Fruit fly (Drosophila melanogaster) whole organism, embryonic: ENCODE data around the gene CG42404.

Source experiments
- ATbp ChIP-seq: fragments of 200-800 bp; sonication (Bioruptor generic); optimal IDR thresholded peaks from 2 replicates; lab custom pipeline; 2017; ENCODE audit warnings: missing biosample characterization, mild to moderate bottlenecking, missing genetic modification characterization, missing genetic modification reagents
- Atf-2 ChIP-seq: fragments of 200-800 bp; sonication (Bioruptor generic); optimal IDR thresholded peaks from 2 replicates; lab custom pipeline; 2016; ENCODE audit warnings: missing biosample characterization, missing genetic modification characterization
- BEAF-32 ChIP-seq: fragments of 200-800 bp; sonication (Bioruptor generic); optimal IDR thresholded peaks from 3 replicates; lab custom pipeline; 2017; ENCODE audit warnings: missing biosample characterization, missing genetic modification characterization, mild to moderate bottlenecking, moderate library complexity, missing genetic modification reagents
- Blimp-1 ChIP-seq: fragments of 200-800 bp; sonication (Bioruptor generic); optimal IDR thresholded peaks from 3 replicates; lab custom pipeline; 2018; ENCODE audit warnings: missing biosample characterization, missing genetic modification characterization, mild to moderate bottlenecking, moderate library complexity, missing genetic modification reagents
- CG10321 ChIP-seq: fragments of 200-800 bp; sonication (Bioruptor generic); IDR thresholded peaks from 2 replicates; pipeline ENCODE4 v1.3.6; 2022; ENCODE audit warnings: missing biosample characterization, missing genetic modification characterization
- CG10462 ChIP-seq: fragments of 200-800 bp; sonication (Bioruptor generic); optimal IDR thresholded peaks from 2 replicates; lab custom pipeline; 2016; ENCODE audit warnings: missing biosample characterization, missing genetic modification characterization
- CG11723 ChIP-seq: fragments of 200-800 bp; sonication (Bioruptor generic); optimal IDR thresholded peaks from 2 replicates; lab custom pipeline; 2017; ENCODE audit warnings: missing biosample characterization, mild to moderate bottlenecking, missing genetic modification characterization
- CG12769 ChIP-seq: fragments of 200-800 bp; sonication (Bioruptor generic); optimal IDR thresholded peaks from 2 replicates; lab custom pipeline; 2019; ENCODE audit warnings: missing biosample characterization, mild to moderate bottlenecking, missing genetic modification characterization, moderate library complexity
- CG12942 ChIP-seq: fragments of 200-800 bp; sonication (Bioruptor generic); optimal IDR thresholded peaks from 3 replicates; lab custom pipeline; 2016; ENCODE audit warnings: missing biosample characterization, missing genetic modification characterization
- CG13123 ChIP-seq: fragments of 200-800 bp; sonication (Bioruptor generic); optimal IDR thresholded peaks from 2 replicates; lab custom pipeline; 2016; ENCODE audit warnings: missing biosample characterization, missing genetic modification characterization
- CG13894 ChIP-seq: fragments of 200-800 bp; sonication (Bioruptor generic); optimal IDR thresholded peaks from 3 replicates; lab custom pipeline; 2018; ENCODE audit warnings: missing biosample characterization, mild to moderate bottlenecking, missing genetic modification characterization, moderate library complexity
- CG14965 ChIP-seq: fragments of 200-800 bp; sonication (Bioruptor generic); optimal IDR thresholded peaks from 2 replicates; lab custom pipeline; 2016; ENCODE audit warnings: missing biosample characterization, missing genetic modification characterization, borderline replicate concordance
- CG15514 ChIP-seq: fragments of 200-800 bp; sonication (Bioruptor generic); optimal IDR thresholded peaks from 3 replicates; lab custom pipeline; 2017; ENCODE audit warnings: missing biosample characterization, missing genetic modification characterization, mild to moderate bottlenecking, moderate library complexity, missing genetic modification reagents
- CG17186 ChIP-seq: fragments of 200-800 bp; sonication (Bioruptor generic); optimal IDR thresholded peaks from 3 replicates; lab custom pipeline; 2017; ENCODE audit warnings: missing biosample characterization, missing genetic modification reagents, missing genetic modification characterization
- CG17359 ChIP-seq: fragments of 200-800 bp; sonication (Bioruptor generic); optimal IDR thresholded peaks from 3 replicates; lab custom pipeline; 2018; ENCODE audit warnings: missing biosample characterization, mild to moderate bottlenecking, missing genetic modification characterization, moderate library complexity
- CG17385 ChIP-seq: fragments of 200-800 bp; sonication (Bioruptor generic); optimal IDR thresholded peaks from 3 replicates; lab custom pipeline; 2018; ENCODE audit warnings: missing biosample characterization, mild to moderate bottlenecking, missing genetic modification characterization
- CG30403 ChIP-seq: fragments of 200-800 bp; sonication (Bioruptor generic); optimal IDR thresholded peaks from 3 replicates; lab custom pipeline; 2016; ENCODE audit warnings: missing biosample characterization, missing genetic modification characterization
- CG34376 ChIP-seq: fragments of 200-800 bp; sonication (Bioruptor generic); optimal IDR thresholded peaks from 2 replicates; lab custom pipeline; 2018; ENCODE audit warnings: missing biosample characterization, mild to moderate bottlenecking, missing genetic modification characterization
- CG4424 ChIP-seq: fragments of 200-800 bp; sonication (Bioruptor generic); optimal IDR thresholded peaks from 3 replicates; lab custom pipeline; 2016; ENCODE audit warnings: missing biosample characterization, missing genetic modification characterization
- CG5245 ChIP-seq: fragments of 200-800 bp; sonication (Bioruptor generic); optimal IDR thresholded peaks from 3 replicates; lab custom pipeline; 2016; ENCODE audit warnings: missing biosample characterization, missing genetic modification characterization
- CG7357 ChIP-seq: fragments of 200-800 bp; sonication (Bioruptor generic); IDR thresholded peaks from 3 replicates; pipeline ENCODE4 v1.3.6; 2022; ENCODE audit warnings: missing biosample characterization, missing genetic modification characterization
- CG8281 ChIP-seq: fragments of 200-800 bp; sonication (Bioruptor generic); optimal IDR thresholded peaks from 2 replicates; lab custom pipeline; 2018; ENCODE audit warnings: missing biosample characterization, mild to moderate bottlenecking, missing genetic modification characterization, moderate library complexity
- CG8359 ChIP-seq: fragments of 200-800 bp; sonication (Bioruptor generic); optimal IDR thresholded peaks from 2 replicates; lab custom pipeline; 2017; ENCODE audit warnings: missing biosample characterization, mild to moderate bottlenecking, missing genetic modification characterization, borderline replicate concordance
- CG8388 ChIP-seq: fragments of 200-800 bp; sonication (Bioruptor generic); optimal IDR thresholded peaks from 2 replicates; lab custom pipeline; 2019; ENCODE audit warnings: missing biosample characterization, mild to moderate bottlenecking, missing genetic modification characterization, moderate library complexity
- D19B ChIP-seq: fragments of 200-800 bp; sonication (Bioruptor generic); optimal IDR thresholded peaks from 2 replicates; lab custom pipeline; 2017; ENCODE audit warnings: missing biosample characterization, mild to moderate bottlenecking, missing genetic modification characterization
- GATAe ChIP-seq: fragments of 200-800 bp; sonication (Bioruptor generic); conservative IDR thresholded peaks from 2 replicates; pipeline ENCODE4 v1.3.6; 2022; ENCODE audit warnings: missing biosample characterization, missing genetic modification characterization
- Kr ChIP-seq: fragments of 200-800 bp; sonication (Bioruptor generic); optimal IDR thresholded peaks from 2 replicates; lab custom pipeline; 2017; ENCODE audit warnings: missing biosample characterization, mild to moderate bottlenecking, missing genetic modification characterization
- MESR4 ChIP-seq: fragments of 200-800 bp; sonication (Bioruptor generic); optimal IDR thresholded peaks from 2 replicates; lab custom pipeline; 2018; ENCODE audit warnings: missing biosample characterization, mild to moderate bottlenecking, missing genetic modification characterization, moderate library complexity
- Pdp1 ChIP-seq, 2 experiments: fragments of 200-800 bp; sonication (Bioruptor generic); optimal IDR thresholded peaks; 3 replicates each; lab custom pipeline; 2016; ENCODE audit warnings: missing biosample characterization in 2 of 2, missing genetic modification characterization in 2 of 2, mild to moderate bottlenecking in 1 of 2, moderate library complexity in 1 of 2
- Ravus ChIP-seq: fragments of 200-800 bp; sonication (Bioruptor generic); IDR thresholded peaks from 2 replicates; pipeline ENCODE4 v1.3.6; 2022; ENCODE audit warnings: missing biosample characterization, missing genetic modification characterization
- Sin3A ChIP-seq: fragments of >200 bp; optimal IDR thresholded peaks from 2 replicates; lab custom pipeline; 2018
- ase ChIP-seq: fragments of 200-800 bp; sonication (Bioruptor generic); IDR thresholded peaks from 3 replicates; pipeline ENCODE4 v1.3.6; 2022; ENCODE audit warnings: missing biosample characterization, missing genetic modification characterization
- ato ChIP-seq: fragments of 200-800 bp; sonication (Bioruptor generic); IDR thresholded peaks from 2 replicates; pipeline ENCODE4 v1.3.6; 2022; ENCODE audit warnings: missing biosample characterization, missing genetic modification characterization; ENCODE audit not compliant: partially characterized antibody
- bbx ChIP-seq: fragments of 200-800 bp; sonication (Bioruptor generic); IDR thresholded peaks from 2 replicates; pipeline ENCODE4 v1.3.6; 2022; ENCODE audit warnings: missing biosample characterization, missing genetic modification characterization; ENCODE audit not compliant: partially characterized antibody
- chinmo ChIP-seq: fragments of 200-800 bp; sonication (Bioruptor generic); IDR thresholded peaks from 4 replicates; pipeline ENCODE4 v1.3.6; 2022; ENCODE audit warnings: missing biosample characterization, missing genetic modification characterization; ENCODE audit not compliant: partially characterized antibody
- dan ChIP-seq: fragments of 200-800 bp; sonication (Bioruptor generic); IDR thresholded peaks from 2 replicates; pipeline ENCODE4 v1.3.6; 2022; ENCODE audit warnings: missing biosample characterization, missing genetic modification characterization
- dimm ChIP-seq: fragments of 200-800 bp; sonication (Bioruptor generic); IDR thresholded peaks from 2 replicates; pipeline ENCODE4 v1.3.6; 2022; ENCODE audit warnings: missing biosample characterization, missing genetic modification characterization
- exex ChIP-seq: fragments of 200-800 bp; sonication (Bioruptor generic); optimal IDR thresholded peaks from 4 replicates; lab custom pipeline; 2018; ENCODE audit warnings: missing biosample characterization, mild to moderate bottlenecking, missing genetic modification characterization, moderate library complexity
- grn ChIP-seq: fragments of 200-800 bp; sonication (Bioruptor generic); optimal IDR thresholded peaks from 3 replicates; lab custom pipeline; 2017; ENCODE audit warnings: missing biosample characterization, missing genetic modification characterization
- jing ChIP-seq: fragments of 200-800 bp; sonication (Bioruptor generic); optimal IDR thresholded peaks from 2 replicates; lab custom pipeline; 2018; ENCODE audit warnings: missing biosample characterization, mild to moderate bottlenecking, missing genetic modification characterization
- ken ChIP-seq: fragments of 200-800 bp; sonication (Bioruptor generic); IDR thresholded peaks from 3 replicates; pipeline ENCODE4 v1.3.6; 2022; ENCODE audit warnings: missing biosample characterization, missing genetic modification characterization
- lab ChIP-seq: fragments of 200-800 bp; sonication (Bioruptor generic); optimal IDR thresholded peaks from 3 replicates; lab custom pipeline; 2017; ENCODE audit warnings: missing biosample characterization, missing genetic modification characterization, mild to moderate bottlenecking, moderate library complexity, missing genetic modification reagents
- mirr ChIP-seq: fragments of 200-800 bp; sonication (Bioruptor generic); optimal IDR thresholded peaks from 3 replicates; lab custom pipeline; 2018; ENCODE audit warnings: missing biosample characterization, mild to moderate bottlenecking, missing genetic modification characterization
- nom ChIP-seq: fragments of 200-800 bp; sonication (Bioruptor generic); optimal IDR thresholded peaks from 2 replicates; lab custom pipeline; 2017; ENCODE audit warnings: missing biosample characterization, missing genetic modification characterization, mild to moderate bottlenecking, moderate library complexity, missing genetic modification reagents
- ro ChIP-seq: fragments of 200-800 bp; sonication (Bioruptor generic); IDR thresholded peaks from 2 replicates; pipeline ENCODE4 v1.3.6; 2022; ENCODE audit warnings: missing biosample characterization, missing genetic modification characterization
- row ChIP-seq: fragments of 200-800 bp; sonication (Bioruptor generic); IDR thresholded peaks from 3 replicates; pipeline ENCODE4 v1.3.6; 2022; ENCODE audit warnings: missing biosample characterization, missing genetic modification characterization
- scrt ChIP-seq: fragments of 200-800 bp; sonication (Bioruptor generic); optimal IDR thresholded peaks from 2 replicates; lab custom pipeline; 2018; ENCODE audit warnings: missing biosample characterization, mild to moderate bottlenecking, missing genetic modification characterization, moderate library complexity
- sens ChIP-seq: fragments of 200-800 bp; sonication (Bioruptor generic); peaks from one replicate; lab custom pipeline; 2016; ENCODE audit warnings: missing biosample characterization, missing genetic modification characterization
- so ChIP-seq: fragments of 200-800 bp; sonication (Bioruptor generic); IDR thresholded peaks from 3 replicates; pipeline ENCODE4 v1.3.6; 2022; ENCODE audit warnings: missing biosample characterization, missing genetic modification characterization

The CG42404 gene

DNA sequence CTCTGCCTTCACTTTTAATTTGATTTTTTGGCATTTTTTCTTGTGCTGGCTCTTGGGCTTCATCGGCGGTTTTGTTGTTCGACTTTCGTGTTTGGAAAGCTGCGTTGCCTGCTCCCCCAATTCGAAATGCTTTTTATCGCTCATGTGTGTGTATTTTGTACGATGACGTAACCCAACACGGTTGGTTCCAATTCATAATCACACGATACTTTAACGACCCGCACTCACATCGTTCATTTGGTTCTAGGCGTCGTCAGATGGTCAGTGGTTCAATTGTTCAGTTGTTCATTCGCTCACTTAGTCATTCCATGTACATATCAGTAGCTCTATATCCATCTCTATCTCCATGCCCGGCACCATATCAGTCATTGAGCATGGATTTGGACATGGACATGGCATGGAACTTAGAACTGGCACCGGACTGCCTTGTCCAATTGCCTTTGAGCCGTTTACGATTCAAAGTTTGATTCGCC lies 44.0 kb downstream of the CG42404 start:
- TF ChIP-seq CG5245 (GFP tag; lab: Kevin White, UChicago) (no peak), CG8388 (GFP tag; lab: Kevin White, UChicago) (no peak), CG12769 (tag; lab: Kevin White, UChicago) (no peak), CG13123 (GFP tag; lab: Kevin White, UChicago) (no peak), CG13894 (tag; lab: Kevin White, UChicago) (peak; percentile 37), GATAe (no peak), mirr (GFP tag; lab: Kevin White, UChicago) (peak; percentile 59), Blimp-1 (no peak), CG30403 (peak; percentile 15), scrt (GFP tag; lab: Kevin White, UChicago) (no peak), CG10321 (GFP tag; lab: Robert Waterston, UW) (no peak), ken (GFP tag; lab: Robert Waterston, UW) (0 out of 3 replicates have a peak, but pooled peaks have one; percentile 12), CG17186 (GFP tag; lab: Kevin White, UChicago) (no peak), lab (GFP tag; lab: Kevin White, UChicago) (no peak), CG15514 (GFP tag; lab: Kevin White, UChicago) (peak; percentile 73), so (0 out of 3 replicates have a peak, but pooled peaks have one; percentile 28), CG8281 (tag; lab: Kevin White, UChicago) (peak; percentile 100), ato (GFP tag; lab: Robert Waterston, UW) (no peak), CG7357 (GFP tag; lab: Robert Waterston, UW) (no peak), CG11723 (GFP tag; lab: Kevin White, UChicago) (no peak), sens (GFP tag; lab: Kevin White, UChicago) (peak; percentile 37), chinmo (GFP tag; lab: Robert Waterston, UW) (0 out of 4 replicates have a peak, but pooled peaks have one; percentile 4), ro (GFP tag; lab: Robert Waterston, UW) (no peak), row (GFP tag; lab: Robert Waterston, UW) (peak; percentile 3; the same call in 1 of the 3 replicates), Pdp1 (GFP tag; optimal IDR thresholded peaks at IDR 0.05; lab: Kevin White, UChicago) (peak in 1 of 2 experiments; percentile 88), bbx (GFP tag; lab: Robert Waterston, UW) (peak; percentile 24; the same call in 1 of the 2 replicates)

DNA sequence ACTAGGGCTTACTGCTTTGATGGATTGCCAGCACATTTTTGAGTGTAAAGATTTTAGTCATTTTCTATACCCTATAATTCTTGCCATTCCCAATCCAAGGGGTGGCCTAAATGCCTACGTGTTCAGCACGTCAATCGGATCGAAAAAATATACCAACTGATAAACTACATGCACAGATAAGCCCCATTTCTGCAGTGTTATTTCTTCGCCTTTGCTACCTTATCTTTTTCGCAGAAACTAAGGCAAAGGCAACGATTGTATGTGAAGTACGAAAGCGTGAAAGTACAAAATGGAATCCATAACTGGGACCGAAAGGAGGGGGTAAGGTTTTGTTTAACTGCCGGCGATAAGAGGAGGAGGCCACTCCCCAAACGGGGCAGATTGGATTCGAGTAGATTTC lies 48.0 kb downstream of the CG42404 start:
- TF ChIP-seq CG17385 (GFP tag; lab: Kevin White, UChicago) (no peak), BEAF-32 (no peak), CG12942 (GFP tag; lab: Kevin White, UChicago) (no peak), grn (peak; percentile 27), CG10462 (GFP tag; lab: Kevin White, UChicago) (no peak), D19B (GFP tag; lab: Kevin White, UChicago) (peak; percentile 17), exex (tag; lab: Kevin White, UChicago) (peak; percentile 67), chinmo (GFP tag; lab: Robert Waterston, UW) (peak; percentile 87; the same call in 3 of the 4 replicates), CG17359 (tag; lab: Kevin White, UChicago) (no peak), dan (no peak), dimm (GFP tag; lab: Robert Waterston, UW) (no peak), CG14965 (no peak), Kr (GFP tag; lab: Kevin White, UChicago) (no peak), jing (GFP tag; lab: Kevin White, UChicago) (no peak), nom (GFP tag; lab: Kevin White, UChicago) (no peak), MESR4 (GFP tag; lab: Kevin White, UChicago) (no peak), Ravus (GFP tag; lab: Robert Waterston, UW) (no peak), Atf-2 (no peak), Sin3A (lab: Kevin White, UChicago) (no peak), CG8359 (GFP tag; lab: Kevin White, UChicago) (no peak), CG5245 (GFP tag; lab: Kevin White, UChicago) (no peak), lab (GFP tag; lab: Kevin White, UChicago) (peak; percentile 46), CG4424 (no peak), CG34376 (GFP tag; lab: Kevin White, UChicago) (peak; percentile 44), ATbp (GFP tag; lab: Kevin White, UChicago) (no peak), ase (GFP tag; lab: Robert Waterston, UW) (no peak)
